Worm (Caenorhabditis elegans): Measurements from ENCODE around the gene fbxa-74.

- TF ChIP-seq ztf-29 (GFP tag; IDR thresholded peaks at IDR 0.05), result no peak
- TF ChIP-seq flt-1 (GFP tag; IDR thresholded peaks at IDR 0.05), result no peak
- no peak for TF ChIP-seq tab-1 (GFP tag; IDR thresholded peaks at IDR 0.05)
- TF ChIP-seq ztf-23 (GFP tag; IDR thresholded peaks at IDR 0.05), result no peak
- TF ChIP-seq T22C8.4 (GFP tag; IDR thresholded peaks at IDR 0.05), result no peak
- TF ChIP-seq med-1 (GFP tag; optimal IDR thresholded peaks at IDR 0.05; ENCODE audit: insufficient read depth), result no peak
- no peak for TF ChIP-seq cog-1 (tag; optimal IDR thresholded peaks at IDR 0.05)
Observed at ce11 chrIII:1731850-1732249, 33.1 kb upstream of the fbxa-74 start.

Data from whole organism, midembryonic.